Fruit fly (Drosophila melanogaster) whole organism, embryonic: ENCODE measurements around the gene Slob.

Experiments used
- Adf1 ChIP-seq: fragments of 200-800 bp; sonication (Bioruptor generic); IDR thresholded peaks from 2 replicates; pipeline ENCODE4 v1.3.6; 2022; ENCODE audit warnings: missing biosample characterization, missing genetic modification characterization
- Bdp1 ChIP-seq: fragments of 200-800 bp; sonication (Bioruptor generic); optimal IDR thresholded peaks from 3 replicates; lab custom pipeline; 2016; ENCODE audit warnings: missing biosample characterization, missing genetic modification characterization
- BtbVII ChIP-seq: fragments of 200-800 bp; sonication (Bioruptor generic); optimal IDR thresholded peaks from 3 replicates; lab custom pipeline; 2017; ENCODE audit warnings: missing biosample characterization, mild to moderate bottlenecking, missing genetic modification characterization
- CG10543 ChIP-seq: fragments of 200-800 bp; sonication (Bioruptor generic); optimal IDR thresholded peaks from 3 replicates; lab custom pipeline; 2017; ENCODE audit warnings: missing biosample characterization, mild to moderate bottlenecking, missing genetic modification characterization, moderate library complexity
- CG11085 ChIP-seq: fragments of 200-800 bp; sonication (Bioruptor generic); IDR thresholded peaks from 2 replicates; pipeline ENCODE4 v1.3.6; 2022; ENCODE audit warnings: missing biosample characterization, missing genetic modification characterization
- CG12071 ChIP-seq: fragments of 200-800 bp; sonication (Bioruptor generic); optimal IDR thresholded peaks from 3 replicates; lab custom pipeline; 2018; ENCODE audit warnings: missing biosample characterization, mild to moderate bottlenecking, missing genetic modification characterization
- CG13296 ChIP-seq: fragments of 200-800 bp; sonication (Bioruptor generic); optimal IDR thresholded peaks from 3 replicates; lab custom pipeline; 2018; ENCODE audit warnings: missing biosample characterization, mild to moderate bottlenecking, missing genetic modification characterization
- CG14710 ChIP-seq: fragments of 200-800 bp; sonication (Bioruptor generic); optimal IDR thresholded peaks from 3 replicates; lab custom pipeline; 2019; ENCODE audit warnings: missing biosample characterization, mild to moderate bottlenecking, missing genetic modification characterization, moderate library complexity
- CG16863 ChIP-seq: fragments of 200-800 bp; sonication (Bioruptor generic); optimal IDR thresholded peaks from 3 replicates; lab custom pipeline; 2016; ENCODE audit warnings: missing biosample characterization, missing genetic modification characterization
- CG2129 ChIP-seq: fragments of 200-800 bp; sonication (Bioruptor generic); IDR thresholded peaks from 2 replicates; pipeline ENCODE4 v1.3.6; 2022; ENCODE audit warnings: missing biosample characterization, missing genetic modification characterization; ENCODE audit not compliant: partially characterized antibody
- CG2875 ChIP-seq: fragments of 200-800 bp; sonication (Bioruptor generic); optimal IDR thresholded peaks from 2 replicates; lab custom pipeline; 2017; ENCODE audit warnings: missing biosample characterization, mild to moderate bottlenecking, missing genetic modification characterization, missing genetic modification reagents
- CG34422 ChIP-seq: fragments of 200-800 bp; sonication (Bioruptor generic); IDR thresholded peaks from 3 replicates; pipeline ENCODE4 v1.3.6; 2022; ENCODE audit warnings: missing biosample characterization, missing genetic modification characterization
- CG6175 ChIP-seq: fragments of 200-800 bp; sonication (Bioruptor generic); IDR thresholded peaks from 3 replicates; pipeline ENCODE4 v1.3.6; 2022; ENCODE audit warnings: missing biosample characterization, missing genetic modification characterization
- CG8924 ChIP-seq: fragments of 200-800 bp; optimal IDR thresholded peaks from 3 replicates; lab custom pipeline; 2019; ENCODE audit warnings: missing biosample characterization, mild to moderate bottlenecking, missing genetic modification characterization, moderate library complexity
- Dbx ChIP-seq: fragments of 200-800 bp; sonication (Bioruptor generic); IDR thresholded peaks from 3 replicates; pipeline ENCODE4 v1.3.6; 2022; ENCODE audit warnings: missing biosample characterization, missing genetic modification characterization
- Dll ChIP-seq: fragments of 200-800 bp; sonication (Bioruptor generic); IDR thresholded peaks from 4 replicates; pipeline ENCODE4 v1.3.6; 2022; ENCODE audit warnings: missing biosample characterization, missing genetic modification characterization; ENCODE audit not compliant: partially characterized antibody
- E2f2 ChIP-seq: fragments of 200-800 bp; sonication (Bioruptor generic); IDR thresholded peaks from 2 replicates; pipeline ENCODE4 v1.3.6; 2022; ENCODE audit warnings: missing biosample characterization, missing genetic modification characterization
- Ets65A ChIP-seq: fragments of 200-800 bp; sonication (Bioruptor generic); peaks from one replicate; lab custom pipeline; 2016; ENCODE audit warnings: missing biosample characterization, missing genetic modification characterization
- GATAe ChIP-seq: fragments of 200-800 bp; sonication (Bioruptor generic); conservative IDR thresholded peaks from 2 replicates; pipeline ENCODE4 v1.3.6; 2022; ENCODE audit warnings: missing biosample characterization, missing genetic modification characterization
- H2.0 ChIP-seq: fragments of 200-800 bp; sonication (Bioruptor generic); IDR thresholded peaks from 2 replicates; pipeline ENCODE4 v1.3.6; 2022; ENCODE audit warnings: missing biosample characterization, missing genetic modification characterization
- Hey ChIP-seq: fragments of 200-800 bp; sonication (Bioruptor generic); optimal IDR thresholded peaks from 3 replicates; lab custom pipeline; 2018; ENCODE audit warnings: missing biosample characterization, mild to moderate bottlenecking, missing genetic modification characterization
- Hr78 ChIP-seq, 2 experiments: fragments of 200-800 bp in 1 of 2; fragments of >200 bp in 1 of 2; sonication (Bioruptor generic) in 1 of 2; optimal IDR thresholded peaks; 2 replicates each; lab custom pipeline; 2017 to 2019; ENCODE audit warnings: missing biosample characterization in 2 of 2, missing genetic modification characterization in 2 of 2, mild to moderate bottlenecking in 1 of 2, moderate library complexity in 1 of 2
- Myb ChIP-seq: fragments of 200-800 bp; sonication (Bioruptor generic); optimal IDR thresholded peaks from 2 replicates; lab custom pipeline; 2016; ENCODE audit warnings: missing biosample characterization, missing genetic modification characterization
- Opbp ChIP-seq: fragments of 200-800 bp; sonication (Bioruptor generic); IDR thresholded peaks from 3 replicates; pipeline ENCODE4 v1.3.6; 2022; ENCODE audit warnings: missing biosample characterization, missing genetic modification characterization; ENCODE audit not compliant: partially characterized antibody
- Scr ChIP-seq: fragments of 200-800 bp; sonication (Bioruptor generic); IDR thresholded peaks from 2 replicates; pipeline ENCODE4 v1.3.6; 2022; ENCODE audit warnings: missing biosample characterization, missing genetic modification characterization; ENCODE audit not compliant: partially characterized antibody
- Stat92E ChIP-seq, 3 experiments: fragments of >200 bp in 2 of 3; fragments of 200-800 bp in 1 of 3; sonication (Bioruptor generic) in 1 of 3; optimal IDR thresholded peaks; 2 replicates each; lab custom pipeline; 2017 to 2019; ENCODE audit warnings: missing biosample characterization in 3 of 3, missing genetic modification characterization in 3 of 3, mild to moderate bottlenecking in 1 of 3, moderate library complexity in 1 of 3
- aop ChIP-seq: fragments of 200-800 bp; sonication (Bioruptor generic); IDR thresholded peaks from 2 replicates; pipeline ENCODE4 v1.3.6; 2022; ENCODE audit warnings: missing biosample characterization, missing genetic modification characterization
- chinmo ChIP-seq: fragments of 200-800 bp; sonication (Bioruptor generic); IDR thresholded peaks from 4 replicates; pipeline ENCODE4 v1.3.6; 2022; ENCODE audit warnings: missing biosample characterization, missing genetic modification characterization; ENCODE audit not compliant: partially characterized antibody
- ci ChIP-seq: fragments of 200-800 bp; sonication (Bioruptor generic); IDR thresholded peaks from 3 replicates; pipeline ENCODE4 v1.3.6; 2022; ENCODE audit warnings: missing biosample characterization, missing genetic modification characterization
- cwo ChIP-seq: fragments of 200-800 bp; sonication (Bioruptor generic); optimal IDR thresholded peaks from 3 replicates; lab custom pipeline; 2017; ENCODE audit warnings: missing biosample characterization, missing genetic modification characterization, mild to moderate bottlenecking, moderate library complexity, missing genetic modification reagents
- exex ChIP-seq: fragments of 200-800 bp; sonication (Bioruptor generic); optimal IDR thresholded peaks from 4 replicates; lab custom pipeline; 2018; ENCODE audit warnings: missing biosample characterization, mild to moderate bottlenecking, missing genetic modification characterization, moderate library complexity
- grn ChIP-seq: fragments of 200-800 bp; sonication (Bioruptor generic); optimal IDR thresholded peaks from 3 replicates; lab custom pipeline; 2017; ENCODE audit warnings: missing biosample characterization, missing genetic modification characterization
- mirr ChIP-seq: fragments of 200-800 bp; sonication (Bioruptor generic); optimal IDR thresholded peaks from 3 replicates; lab custom pipeline; 2018; ENCODE audit warnings: missing biosample characterization, mild to moderate bottlenecking, missing genetic modification characterization
- mld ChIP-seq: fragments of 200-800 bp; sonication (Bioruptor generic); IDR thresholded peaks from 3 replicates; pipeline ENCODE4 v1.3.6; 2022; ENCODE audit warnings: missing biosample characterization, missing genetic modification characterization; ENCODE audit not compliant: partially characterized antibody
- pzg ChIP-seq: fragments of 200-800 bp; sonication (Bioruptor generic); optimal IDR thresholded peaks from 3 replicates; lab custom pipeline; 2018; ENCODE audit warnings: missing biosample characterization, mild to moderate bottlenecking, missing genetic modification characterization, moderate library complexity
- salm ChIP-seq: fragments of 200-800 bp; sonication (Bioruptor generic); optimal IDR thresholded peaks from 2 replicates; lab custom pipeline; 2018; ENCODE audit warnings: missing biosample characterization, mild to moderate bottlenecking, missing genetic modification characterization
- scrt ChIP-seq: fragments of 200-800 bp; sonication (Bioruptor generic); optimal IDR thresholded peaks from 2 replicates; lab custom pipeline; 2018; ENCODE audit warnings: missing biosample characterization, mild to moderate bottlenecking, missing genetic modification characterization, moderate library complexity
- sd ChIP-seq: fragments of 200-800 bp; sonication (Bioruptor generic); optimal IDR thresholded peaks from 3 replicates; lab custom pipeline; 2018; ENCODE audit warnings: missing biosample characterization, mild to moderate bottlenecking, missing genetic modification characterization, moderate library complexity
- sug ChIP-seq: fragments of 200-800 bp; optimal IDR thresholded peaks from 2 replicates; lab custom pipeline; 2019; ENCODE audit warnings: missing biosample characterization, mild to moderate bottlenecking, missing genetic modification characterization, moderate library complexity
- vnd ChIP-seq: fragments of 200-800 bp; sonication (Bioruptor generic); IDR thresholded peaks from 3 replicates; pipeline ENCODE4 v1.3.6; 2022; ENCODE audit warnings: missing biosample characterization, missing genetic modification characterization; ENCODE audit not compliant: partially characterized antibody
- vvl ChIP-seq: fragments of 200-800 bp; sonication (Bioruptor generic); IDR thresholded peaks from 2 replicates; pipeline ENCODE4 v1.3.6; 2022; ENCODE audit warnings: missing biosample characterization, missing genetic modification characterization
- yki ChIP-seq: fragments of >200 bp; optimal IDR thresholded peaks from 3 replicates; lab custom pipeline; 2018
- z ChIP-seq: fragments of 200-800 bp; sonication (Bioruptor generic); IDR thresholded peaks from 3 replicates; pipeline ENCODE4 v1.3.6; 2022; ENCODE audit warnings: missing biosample characterization, missing genetic modification characterization

The Slob gene

dm6 chr2L:7692583-7693080, 17.8 kb upstream of the Slob start, which contains the start of the genes CG7025 and CG43235:
Gene CG7025, minus strand, starts transcription at chr2L:7692683.
Gene CG43235, plus strand, starts transcription at chr2L:7693030.
- peak; percentile 32 for TF ChIP-seq exex
- TF ChIP-seq BtbVII: no peak
- TF ChIP-seq, all 482 proteins: peak for 1

dm6 chr2L:7690961-7691360, 16.1 kb upstream of the Slob start, which contains the start of gene CG18585:
Gene CG18585, minus strand, starts transcription at chr2L:7691061.
- no peak for TF ChIP-seq yki (lab: Kevin White, UChicago)
- TF ChIP-seq CG34422 (GFP tag; lab: Robert Waterston, UW): no peak

DNA sequence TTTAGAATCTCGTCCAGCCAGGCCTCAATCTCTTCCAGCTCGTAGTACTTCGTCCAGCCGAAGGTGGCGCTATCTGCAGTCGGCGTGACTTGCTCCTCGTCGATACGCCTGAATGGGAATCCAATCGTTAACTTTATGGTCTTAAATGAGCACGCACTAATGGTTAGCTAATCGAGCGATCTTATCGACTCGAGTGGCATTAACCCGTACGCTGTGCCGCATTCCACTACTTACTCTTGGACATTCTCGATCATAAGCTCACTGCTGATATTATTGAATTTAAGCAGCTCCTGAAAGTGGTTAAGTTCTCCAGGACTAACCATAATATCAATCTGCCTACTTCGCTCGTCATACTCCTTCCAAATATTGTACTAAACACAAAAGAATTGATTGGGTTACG, 15.6 kb upstream of the Slob start:
- TF ChIP-seq Myb (GFP tag; lab: Kevin White, UChicago): no peak
- no peak for TF ChIP-seq Dll (GFP tag; lab: Robert Waterston, UW)
- TF ChIP-seq mld (GFP tag; lab: Robert Waterston, UW): no peak
- no peak for TF ChIP-seq Bdp1 (GFP tag; lab: Kevin White, UChicago)
- TF ChIP-seq Ets65A (GFP tag; lab: Kevin White, UChicago): peak; percentile 36
- peak; percentile 80 for TF ChIP-seq sd (tag; lab: Kevin White, UChicago)
- no peak for TF ChIP-seq CG2875 (GFP tag; lab: Kevin White, UChicago)
- TF ChIP-seq exex: peak; percentile 83
- peak; percentile 66 for TF ChIP-seq grn (GFP tag; lab: Kevin White, UChicago)
- TF ChIP-seq, all 482 proteins: peak for 4

dm6 chr2L:7685290-7685689, 10.4 kb upstream of the Slob start:
- peak; percentile 79 for TF ChIP-seq sug (tag; lab: Kevin White, UChicago)
- TF ChIP-seq Adf1 (GFP tag; lab: Robert Waterston, UW): peak; percentile 11; the same call in 1 of the 2 replicates
- TF ChIP-seq CG2129: no peak
- TF ChIP-seq CG10543: peak; percentile 25
- TF ChIP-seq Dbx: no peak
- no peak for TF ChIP-seq CG8924
- no peak for TF ChIP-seq E2f2
- peak; percentile 23 for TF ChIP-seq cwo (GFP tag; lab: Kevin White, UChicago)
- no peak for TF ChIP-seq H2.0
- TF ChIP-seq exex: peak; percentile 95
- TF ChIP-seq vnd (GFP tag; lab: Robert Waterston, UW): 0 out of 3 replicates have a peak, but pooled peaks have one; percentile 32
- peak; percentile 35 for TF ChIP-seq CG12071 (GFP tag; lab: Kevin White, UChicago)
- peak; percentile 96 for TF ChIP-seq mirr (GFP tag; lab: Kevin White, UChicago)
- no peak for TF ChIP-seq z
- TF ChIP-seq CG13296 (GFP tag; lab: Kevin White, UChicago): peak; percentile 38
- TF ChIP-seq CG16863: no peak
- no peak for TF ChIP-seq aop (GFP tag; lab: Robert Waterston, UW)
- peak; percentile 97 for TF ChIP-seq sd (tag; lab: Kevin White, UChicago)
- no peak for TF ChIP-seq vvl
- TF ChIP-seq scrt (GFP tag; lab: Kevin White, UChicago): no peak
- TF ChIP-seq Opbp (GFP tag; lab: Robert Waterston, UW): no peak
- peak; percentile 30 for TF ChIP-seq salm (tag; lab: Kevin White, UChicago)
- TF ChIP-seq ci (GFP tag; lab: Robert Waterston, UW): 0 out of 3 replicates have a peak, but pooled peaks have one; percentile 9
- TF ChIP-seq CG11085: no peak
- TF ChIP-seq Stat92E (GFP tag; optimal IDR thresholded peaks at IDR 0.05; lab: Kevin White, UChicago): no peak
- peak; percentile 95 for TF ChIP-seq grn (GFP tag; lab: Kevin White, UChicago)
- TF ChIP-seq Hr78 (GFP tag; optimal IDR thresholded peaks at IDR 0.05; lab: Kevin White, UChicago): peak in 1 of 2 experiments; percentile 26
- TF ChIP-seq CG6175 (GFP tag; lab: Robert Waterston, UW): no peak
- peak; percentile 36 for TF ChIP-seq Hey (tag; lab: Kevin White, UChicago)
- peak; percentile 79; the same call in 1 of the 4 replicates for TF ChIP-seq chinmo (GFP tag; lab: Robert Waterston, UW)
- no peak for TF ChIP-seq Scr (GFP tag; lab: Robert Waterston, UW)
- TF ChIP-seq GATAe (GFP tag; lab: Robert Waterston, UW): peak; percentile 57; the same call in 1 of the 2 replicates
- TF ChIP-seq CG14710 (tag; lab: Kevin White, UChicago): no peak
- no peak for TF ChIP-seq pzg
